Worm (Caenorhabditis elegans): ENCODE results near the gene maph-9.

ce11 chrIV:7176887-7177286, 20.5 kb downstream of the maph-9 start, which contains the start of gene str-44:
- TF ChIP-seq elt-2 (tag; optimal IDR thresholded peaks at IDR 0.05) (no peak), C38D4.7 (GFP tag; optimal IDR thresholded peaks at IDR 0.05) (no peak)
